Fruit fly (Drosophila melanogaster): ENCODE data around the gene CG7573.

The CG7573 gene

dm6 chr3L:11314900-11315575 lies 3.5 kb downstream of the CG7573 start (continued):
- TF ChIP-seq tll (GFP tag; optimal IDR thresholded peaks at IDR 0.05): no peak
- TF ChIP-seq br (optimal IDR thresholded peaks at IDR 0.05): no peak
- no peak for TF ChIP-seq CG2678 (tag; optimal IDR thresholded peaks at IDR 0.05)
- TF ChIP-seq yki (optimal IDR thresholded peaks at IDR 0.05): no peak
- TF ChIP-seq CG17385 (GFP tag; optimal IDR thresholded peaks at IDR 0.05): no peak
- TF ChIP-seq Atf6 (GFP tag; IDR thresholded peaks at IDR 0.05): no peak
- TF ChIP-seq CG3847 (GFP tag; IDR thresholded peaks at IDR 0.05): no peak
- no peak for TF ChIP-seq dimm (GFP tag; IDR thresholded peaks at IDR 0.05)
- no peak for TF ChIP-seq Dll (GFP tag; IDR thresholded peaks at IDR 0.05; ENCODE audit: partially characterized antibody)
- 0 out of 3 replicates have a peak, but pooled peaks have one; percentile 35 for TF ChIP-seq Dbx (GFP tag; IDR thresholded peaks at IDR 0.05)
- no peak for TF ChIP-seq trh (GFP tag; optimal IDR thresholded peaks at IDR 0.05)
- TF ChIP-seq Ets65A (GFP tag): peak; percentile 51
- TF ChIP-seq CG13894 (tag; optimal IDR thresholded peaks at IDR 0.05): no peak
- TF ChIP-seq rib (GFP tag; IDR thresholded peaks at IDR 0.05): no peak
- peak; percentile 45; the same call in 2 of the 3 replicates for TF ChIP-seq row (GFP tag; IDR thresholded peaks at IDR 0.05)
- no peak for TF ChIP-seq pita (GFP tag; optimal IDR thresholded peaks at IDR 0.05)
- no peak for TF ChIP-seq NK7.1 (GFP tag; optimal IDR thresholded peaks at IDR 0.05)
- TF ChIP-seq CG32767 (GFP tag; IDR thresholded peaks at IDR 0.05): no peak
- no peak for TF ChIP-seq knrl (GFP tag; IDR thresholded peaks at IDR 0.05; ENCODE audit: partially characterized antibody)
- 0 out of 3 replicates have a peak, but pooled peaks have one; percentile 49 for TF ChIP-seq CG3726 (GFP tag; IDR thresholded peaks at IDR 0.05)
- no peak for TF ChIP-seq CG7963 (GFP tag; IDR thresholded peaks at IDR 0.05; ENCODE audit: partially characterized antibody)
- no peak for TF ChIP-seq gfzf (GFP tag; optimal IDR thresholded peaks at IDR 0.05)
- peak; percentile 14 for TF ChIP-seq Sox102F (GFP tag; optimal IDR thresholded peaks at IDR 0.05)
- no peak for TF ChIP-seq her (GFP tag; optimal IDR thresholded peaks at IDR 0.05)
- TF ChIP-seq CG14014 (GFP tag; IDR thresholded peaks at IDR 0.05): 0 out of 2 replicates have a peak, but pooled peaks have one; percentile 6
- 0 out of 2 replicates have a peak, but pooled peaks have one; percentile 17 for TF ChIP-seq slbo (GFP tag; IDR thresholded peaks at IDR 0.05)
- TF ChIP-seq CG15601 (tag; optimal IDR thresholded peaks at IDR 0.05): no peak
- no peak for TF ChIP-seq Doc3 (GFP tag; IDR thresholded peaks at IDR 0.05; ENCODE audit: partially characterized antibody)
- TF ChIP-seq zen (tag; optimal IDR thresholded peaks at IDR 0.05): no peak
- TF ChIP-seq ranshi (GFP tag; IDR thresholded peaks at IDR 0.05): no peak
- TF ChIP-seq kah (GFP tag; optimal IDR thresholded peaks at IDR 0.05): no peak
- no peak for TF ChIP-seq Hr39 (optimal IDR thresholded peaks at IDR 0.05)
- peak; percentile 26 for TF ChIP-seq Med (GFP tag)
- TF ChIP-seq CG34224 (GFP tag; IDR thresholded peaks at IDR 0.05; ENCODE audit: partially characterized antibody): no peak
- no peak for TF ChIP-seq oc (tag; optimal IDR thresholded peaks at IDR 0.05)
- no peak for TF ChIP-seq crol (GFP tag; IDR thresholded peaks at IDR 0.05)
- TF ChIP-seq toy (GFP tag; IDR thresholded peaks at IDR 0.05): no peak
- TF ChIP-seq CG11398 (GFP tag; optimal IDR thresholded peaks at IDR 0.05): no peak
- no peak for TF ChIP-seq sqz (GFP tag; optimal IDR thresholded peaks at IDR 0.05)
- peak; percentile 46; the same call in 1 of the 2 replicates for TF ChIP-seq Xrp1 (GFP tag; IDR thresholded peaks at IDR 0.05)
- no peak for TF ChIP-seq Vsx1 (GFP tag; optimal IDR thresholded peaks at IDR 0.05)
- TF ChIP-seq D19A (tag; optimal IDR thresholded peaks at IDR 0.05): no peak
- no peak for TF ChIP-seq CG14667 (GFP tag; IDR thresholded peaks at IDR 0.05)
- TF ChIP-seq esg (GFP tag; conservative IDR thresholded peaks at IDR 0.05): peak; percentile 13; the same call in 1 of the 2 replicates
- TF ChIP-seq Poxn (GFP tag; IDR thresholded peaks at IDR 0.05): no peak
- TF ChIP-seq pb (GFP tag; optimal IDR thresholded peaks at IDR 0.05): no peak
- no peak for TF ChIP-seq cato (GFP tag; optimal IDR thresholded peaks at IDR 0.05; ENCODE audit: borderline replicate concordance)
- TF ChIP-seq maf-S (GFP tag; optimal IDR thresholded peaks at IDR 0.05): no peak
- TF ChIP-seq CG4730 (GFP tag; IDR thresholded peaks at IDR 0.05): peak; percentile 12; the same call in 1 of the 2 replicates
- TF ChIP-seq CG4820 (GFP tag; optimal IDR thresholded peaks at IDR 0.05): no peak
- TF ChIP-seq nmo (GFP tag; optimal IDR thresholded peaks at IDR 0.05): peak; percentile 8

All from whole organism, embryonic.